Worm (Caenorhabditis elegans): Measurements from ENCODE around the gene sup-10.

Gene sup-10

ce11 chrX:17528068-17528467, at the start of gene sup-10:
Gene sup-10 (plus strand): TSS chrX:17528344.
- TF ChIP-seq unc-62 (GFP tag; optimal IDR thresholded peaks at IDR 0.05) = no peak

ce11 chrX:17478677-17479076, 49.5 kb upstream of the sup-10 start:
- TF ChIP-seq unc-62 (GFP tag; optimal IDR thresholded peaks at IDR 0.05) = no peak

- TF ChIP-seq unc-62 (GFP tag; optimal IDR thresholded peaks at IDR 0.05) = peak; percentile 6
Observed at ce11 chrX:17479694-17480574, 48.2 kb upstream of the sup-10 start.

DNA sequence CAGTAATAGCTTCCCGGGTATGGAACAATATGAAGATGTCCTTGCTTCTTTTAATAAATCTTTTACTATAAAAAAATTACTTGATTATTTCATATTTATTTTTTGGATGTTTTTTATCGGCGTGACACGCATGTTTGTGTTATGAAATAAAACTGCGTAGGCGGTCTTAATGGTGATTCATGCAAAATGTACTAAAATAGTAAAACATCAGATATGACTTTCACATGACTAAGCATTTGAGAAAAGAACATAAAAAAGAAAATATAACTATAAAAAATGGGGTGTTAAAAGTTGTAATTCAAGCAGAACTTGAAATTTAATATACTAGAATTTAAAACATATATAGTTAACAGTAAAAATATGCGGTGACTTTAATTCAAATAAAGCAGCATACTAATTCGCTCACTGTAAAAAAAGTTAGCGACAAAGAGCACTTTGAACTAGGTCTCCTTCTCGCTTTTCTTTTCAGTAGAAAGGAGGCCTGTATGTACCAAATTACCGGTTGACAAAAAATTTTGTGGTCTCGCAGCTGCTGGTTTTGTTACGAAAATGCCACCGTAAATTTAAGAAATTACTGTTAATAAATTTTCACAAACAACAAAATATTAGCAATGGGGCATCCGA, 46.1 kb upstream of the sup-10 start:
- no peak for TF ChIP-seq unc-62 (GFP tag; optimal IDR thresholded peaks at IDR 0.05)

DNA sequence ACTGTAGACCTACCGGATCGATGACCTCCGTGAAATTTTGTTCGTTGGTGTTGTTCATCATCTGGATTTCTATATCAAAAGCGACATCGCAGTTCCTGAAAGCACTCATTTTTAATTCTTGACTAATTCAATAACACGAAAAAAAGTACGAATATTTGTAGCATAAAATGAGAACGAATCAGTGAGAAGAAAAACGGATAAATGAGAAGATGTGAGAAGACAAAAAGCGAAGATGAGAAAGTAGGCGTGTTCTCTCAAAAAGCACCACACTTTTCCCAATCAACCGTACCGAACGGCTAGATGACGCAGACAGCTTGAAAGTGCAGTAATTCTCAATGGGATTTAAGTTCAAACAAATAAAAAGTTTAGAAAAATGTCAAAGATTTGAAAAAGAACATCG, 41.4 kb upstream of the sup-10 start, which contains the start of gene npr-24:
Gene npr-24 (minus strand): TSS at position 101 of the 400 bp plus-strand sequence.
- TF ChIP-seq unc-62 (GFP tag; optimal IDR thresholded peaks at IDR 0.05) = no peak

DNA sequence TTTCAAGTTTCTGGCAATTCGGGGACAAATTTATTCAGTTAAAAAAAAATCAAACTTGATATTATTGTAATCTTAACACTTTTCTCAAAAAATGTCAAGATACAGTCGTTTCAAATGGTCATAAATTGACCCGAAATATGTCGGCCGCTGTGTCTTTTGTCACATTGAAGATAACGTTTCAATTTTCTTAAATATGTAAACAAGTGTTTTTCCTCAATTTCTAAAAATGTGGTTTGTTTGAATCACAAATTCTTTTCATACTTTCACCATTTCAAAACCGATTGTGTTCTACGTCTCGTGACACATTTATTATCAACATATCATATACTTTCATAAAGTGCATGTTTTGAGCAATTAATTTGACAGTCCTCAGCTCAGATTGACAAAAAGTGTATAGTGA, 25.9 kb upstream of the sup-10 start:
- TF ChIP-seq unc-62 (GFP tag; optimal IDR thresholded peaks at IDR 0.05) = no peak

ce11 chrX:17504447-17504846, 23.7 kb upstream of the sup-10 start:
- no peak for TF ChIP-seq unc-62 (GFP tag; optimal IDR thresholded peaks at IDR 0.05)

ce11 chrX:17505547-17506181, 22.5 kb upstream of the sup-10 start:
- TF ChIP-seq unc-62 (GFP tag; optimal IDR thresholded peaks at IDR 0.05) = no peak

DNA sequence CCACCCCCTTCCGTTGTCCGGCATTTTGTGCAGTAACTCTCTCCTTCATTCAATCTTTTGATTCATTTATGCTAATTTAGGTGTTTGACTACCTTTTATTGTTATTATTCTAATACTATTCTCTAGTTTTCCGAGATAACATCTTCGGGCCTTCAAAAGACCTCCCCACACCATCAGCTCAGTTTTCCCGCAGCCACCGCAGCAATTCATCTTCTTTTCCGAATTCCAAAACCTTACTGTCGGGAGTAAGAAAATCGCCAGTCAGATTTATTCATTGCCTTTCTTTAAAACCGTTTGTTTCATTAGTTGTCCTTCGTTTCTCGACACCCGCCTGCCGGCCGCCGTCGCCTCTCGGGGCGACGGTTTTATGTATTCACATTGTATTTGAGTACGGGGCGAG, 20.0 kb upstream of the sup-10 start:
- no peak for TF ChIP-seq unc-62 (GFP tag; optimal IDR thresholded peaks at IDR 0.05)

DNA sequence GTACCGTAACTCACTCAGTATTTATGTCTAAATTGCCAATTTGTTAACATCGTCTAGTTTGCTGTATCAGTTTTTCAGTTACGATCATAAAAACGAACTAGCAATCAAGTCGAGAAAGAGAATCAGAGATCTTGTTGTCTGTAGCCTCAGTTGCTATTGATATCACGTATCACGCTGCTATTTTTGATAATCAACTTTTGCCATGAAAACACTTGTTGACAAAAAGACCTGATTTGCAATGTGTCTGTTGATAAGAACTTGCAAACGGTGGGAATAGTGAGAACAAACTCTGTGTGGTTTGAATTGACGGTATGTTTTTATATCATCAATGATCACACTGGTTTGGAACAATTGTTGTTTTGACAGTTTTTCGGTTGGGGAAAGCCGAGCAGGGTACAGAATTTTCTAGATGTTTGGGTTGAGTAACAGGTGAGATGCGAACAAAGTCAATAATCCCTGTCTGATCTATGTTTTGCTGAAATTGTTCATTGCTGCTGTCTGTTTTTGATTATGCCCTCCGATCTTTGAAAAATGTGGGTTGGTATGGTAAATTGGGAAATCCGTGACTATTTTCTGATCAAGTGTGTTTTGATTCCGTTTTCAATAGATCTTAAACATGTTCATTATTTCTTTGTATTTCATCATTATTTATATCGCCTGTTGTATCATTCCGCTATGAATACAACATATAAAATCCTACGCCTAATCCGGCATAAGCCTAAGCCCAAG, 18.9 kb upstream of the sup-10 start:
- TF ChIP-seq unc-62 (GFP tag; optimal IDR thresholded peaks at IDR 0.05) = no peak

ce11 chrX:17510523-17510922, 17.6 kb upstream of the sup-10 start:
- TF ChIP-seq unc-62 (GFP tag; optimal IDR thresholded peaks at IDR 0.05) = no peak

DNA sequence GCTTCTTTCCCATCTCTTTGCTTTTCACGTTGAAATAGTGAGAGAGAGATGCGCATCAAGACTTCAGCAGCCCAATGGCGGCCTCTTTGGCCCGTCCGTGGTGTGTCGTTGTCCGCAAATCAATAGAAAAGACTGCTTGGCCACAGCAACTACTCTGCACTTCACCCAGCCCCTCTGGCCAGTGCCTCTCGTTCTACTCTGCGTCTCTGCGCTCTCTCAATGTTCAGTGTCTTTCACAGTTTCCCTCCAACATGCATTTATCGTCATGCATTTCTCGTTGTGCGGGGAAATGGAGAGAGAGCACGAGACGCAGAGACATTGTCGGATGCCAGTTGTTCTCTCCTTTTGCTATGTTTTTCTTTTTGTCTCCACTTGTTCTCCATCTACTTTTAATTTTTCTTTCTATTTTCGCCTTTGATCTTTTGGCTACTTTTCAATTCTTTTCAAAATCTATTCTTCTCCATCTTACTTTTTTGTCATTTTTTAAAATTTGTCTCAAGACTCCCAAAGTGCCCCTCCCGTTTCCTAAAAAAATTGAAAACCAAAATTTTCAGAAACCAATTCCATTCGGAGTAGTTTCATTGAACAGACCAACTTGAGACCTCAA, 14.5 kb upstream of the sup-10 start, which contains the start of gene nhr-1:
Gene nhr-1 (plus strand): TSS at position 557 of the 607 bp plus-strand sequence.
- TF ChIP-seq unc-62 (GFP tag; optimal IDR thresholded peaks at IDR 0.05) = no peak

DNA sequence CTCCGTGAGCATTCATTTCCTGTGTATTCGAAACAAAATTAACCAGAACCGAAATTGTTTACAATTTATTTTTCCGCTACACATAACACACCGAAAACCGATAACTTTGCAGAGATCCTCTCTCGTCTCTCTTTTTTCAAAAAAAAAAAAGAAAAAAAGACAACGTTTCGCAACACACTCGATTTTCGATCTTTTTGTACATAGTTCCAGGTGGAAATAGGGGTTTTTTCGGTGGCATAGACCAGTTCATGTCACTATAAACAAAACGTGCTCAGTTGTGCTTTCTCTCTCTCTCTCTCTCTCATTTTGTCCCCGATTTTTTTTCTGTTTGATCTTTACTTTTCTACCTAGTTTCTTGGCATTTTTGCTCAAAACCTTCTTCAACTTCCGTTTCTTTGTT, 13.7 kb upstream of the sup-10 start:
- no peak for TF ChIP-seq unc-62 (GFP tag; optimal IDR thresholded peaks at IDR 0.05)

DNA sequence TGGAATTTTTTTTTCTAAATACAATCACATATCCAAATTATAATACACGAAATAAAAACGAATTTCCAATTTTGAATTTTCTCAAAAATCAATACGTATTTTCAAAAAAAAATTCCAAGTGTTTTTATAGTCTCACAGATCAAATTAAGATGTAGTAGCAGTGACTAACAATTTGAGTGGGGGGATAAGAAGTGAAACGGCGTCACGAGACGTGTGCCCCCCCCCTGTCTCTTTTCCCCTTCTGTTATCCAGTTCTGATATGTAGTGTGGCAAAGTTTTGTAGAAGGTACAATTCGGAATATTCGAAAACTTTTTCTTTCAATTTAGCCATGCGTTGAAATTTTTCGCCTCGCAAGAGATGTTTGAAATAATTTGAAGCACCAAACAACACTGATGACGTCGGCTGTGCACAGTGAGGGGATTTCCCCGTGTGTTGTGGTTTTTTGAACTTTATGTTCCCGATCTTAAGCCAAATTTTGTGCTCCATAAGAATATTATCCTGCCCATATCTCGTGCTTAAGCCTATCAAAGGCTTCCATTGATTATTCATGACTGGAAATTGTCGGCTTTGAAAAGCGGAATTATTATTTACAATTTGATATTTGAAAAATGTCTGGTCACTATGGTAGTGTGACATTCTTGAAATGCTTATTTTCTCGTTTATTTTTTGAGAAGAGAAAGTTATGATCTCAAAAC, 12.8 kb upstream of the sup-10 start:
- TF ChIP-seq unc-62 (GFP tag; optimal IDR thresholded peaks at IDR 0.05) = no peak

- no peak for TF ChIP-seq unc-62 (GFP tag; optimal IDR thresholded peaks at IDR 0.05)
Observed at ce11 chrX:17516461-17516860, 11.7 kb upstream of the sup-10 start.

Data from whole organism, dauer.